Worm (Caenorhabditis elegans) whole organism, L1 larva: Measurements from ENCODE around the gene sru-21.

Experiments
- ceh-88 ChIP-seq: fragments of 200-800 bp; sonication (Bioruptor generic); IDR thresholded peaks from 2 replicates; pipeline ENCODE4 v1.3.6; 2022; ENCODE audit warnings: missing genetic modification characterization, missing compliant biosample characterization
- egl-27 ChIP-seq, 2 experiments: fragments of 150-350 bp in 1 of 2; sonication (generic microtip); optimal IDR thresholded peaks; 3 replicates each; lab custom pipeline; 2017 to 2018; ENCODE audit warnings: missing biosample characterization in 2 of 2, missing genetic modification characterization in 2 of 2, missing genetic modification reagents in 2 of 2
- elt-2 ChIP-seq: sonication (generic microtip); optimal IDR thresholded peaks from 2 replicates; lab custom pipeline; 2016; ENCODE audit warnings: missing genetic modification characterization, mild to moderate bottlenecking, inconsistent platforms, missing compliant biosample characterization, missing genetic modification reagents
- elt-3 ChIP-seq, 6 experiments: fragments of 150-350 bp in 1 of 6; sonication (generic microtip); optimal IDR thresholded peaks; 2 replicates each; lab custom pipeline; 2017 to 2018; ENCODE audit warnings: missing biosample characterization in 6 of 6, missing genetic modification characterization in 6 of 6, inconsistent platforms in 1 of 6
- nhr-28 ChIP-seq: fragments of 150-350 bp; optimal IDR thresholded peaks from 2 replicates; lab custom pipeline; 2014; ENCODE audit warnings: missing biosample characterization, missing genetic modification characterization
- nhr-76 ChIP-seq: sonication (generic microtip); optimal IDR thresholded peaks from 2 replicates; lab custom pipeline; 2017; ENCODE audit warnings: missing biosample characterization, missing genetic modification characterization
- nhr-77 ChIP-seq: fragments of 150-350 bp; optimal IDR thresholded peaks from 2 replicates; lab custom pipeline; 2014; ENCODE audit warnings: missing biosample characterization, missing genetic modification characterization
- pqm-1 ChIP-seq: sonication (generic microtip); optimal IDR thresholded peaks from 3 replicates; lab custom pipeline; 2017; ENCODE audit warnings: missing biosample characterization, missing genetic modification characterization
- snpc-4 ChIP-seq: fragments of 150-350 bp; optimal IDR thresholded peaks from 2 replicates; lab custom pipeline; 2014; ENCODE audit warnings: missing biosample characterization, missing genetic modification characterization
- tbx-2 ChIP-seq: sonication (generic microtip); optimal IDR thresholded peaks from 2 replicates; lab custom pipeline; 2016; ENCODE audit warnings: missing genetic modification characterization, missing compliant biosample characterization
- unc-130 ChIP-seq: fragments of 150-350 bp; optimal IDR thresholded peaks from 2 replicates; lab custom pipeline; 2017; ENCODE audit warnings: missing biosample characterization, missing genetic modification characterization, inconsistent platforms
- unc-62 ChIP-seq: fragments of 150-350 bp; optimal IDR thresholded peaks from 2 replicates; lab custom pipeline; 2014; ENCODE audit warnings: missing biosample characterization, missing genetic modification reagents, missing genetic modification characterization
- vab-15 ChIP-seq: sonication (generic microtip); optimal IDR thresholded peaks from 2 replicates; lab custom pipeline; 2017; ENCODE audit warnings: missing genotype, mild to moderate bottlenecking, missing genetic modification characterization, missing compliant biosample characterization
- ztf-4 ChIP-seq: fragments of 150-350 bp; optimal IDR thresholded peaks from 2 replicates; lab custom pipeline; 2014; ENCODE audit warnings: missing biosample characterization, missing genetic modification characterization

ce11 chrIV:13593351-13593750 is 33.2 kb upstream of the sru-21 start, which contains the start of gene Y45F10B.3:
- TF ChIP-seq elt-2 = no peak
- TF ChIP-seq ztf-4 = no peak
- TF ChIP-seq unc-62 (GFP tag; lab: Kevin White, UChicago) = no peak
- no peak for TF ChIP-seq egl-27 (tag; optimal IDR thresholded peaks at IDR 0.05; lab: Kevin White, UChicago)
- no peak for TF ChIP-seq nhr-77
- no peak for TF ChIP-seq vab-15 (tag; lab: Kevin White, UChicago)
- no peak for TF ChIP-seq tbx-2 (tag; lab: Kevin White, UChicago)
- TF ChIP-seq snpc-4 (tag; lab: Kevin White, UChicago) = no peak
- no peak for TF ChIP-seq nhr-76 (tag; lab: Kevin White, UChicago)
- no peak for TF ChIP-seq ceh-88 (GFP tag; lab: Robert Waterston, UW)
- TF ChIP-seq elt-3 (tag; optimal IDR thresholded peaks at IDR 0.05; lab: Kevin White, UChicago) = no peak
- TF ChIP-seq pqm-1 (tag; lab: Kevin White, UChicago) = no peak
- TF ChIP-seq unc-130 (tag; lab: Kevin White, UChicago) = no peak
- TF ChIP-seq nhr-28 (tag; lab: Kevin White, UChicago) = no peak
